Fruit fly (Drosophila melanogaster) whole organism, larva: Measurements from ENCODE around the gene ttm2.

Source experiments
- noc ChIP-seq: fragments of 200-800 bp; sonication (Bioruptor generic); optimal IDR thresholded peaks from 3 replicates; lab custom pipeline; 2019; ENCODE audit warnings: missing biosample characterization, mild to moderate bottlenecking, missing genetic modification characterization, moderate library complexity

ttm2 gene

dm6 chr3L:267083-267482 lies 7.9 kb upstream of the ttm2 start, which contains the start of gene miple1:
TSS of gene miple1 (plus strand) at chr3L:267299.
- TF ChIP-seq noc: no peak

- no peak for TF ChIP-seq noc
These were observed 7.3 kb upstream of the ttm2 start for dm6 chr3L:267618-268017.

dm6 chr3L:270760-271500 lies 4.0 kb upstream of the ttm2 start, which contains the start of gene miple2:
TSS of gene miple2 (plus strand) at chr3L:271200.
- peak; percentile 47 for TF ChIP-seq noc

dm6 chr3L:271501-272249 lies 3.3 kb upstream of the ttm2 start:
- no peak for TF ChIP-seq noc

- no peak for TF ChIP-seq noc
These were observed 1.7 kb upstream of the ttm2 start, which contains the start of gene CG32845 for dm6 chr3L:273291-273690. TSS of gene CG32845 (minus strand) at chr3L:273391.

dm6 chr3L:276736-277487 lies 2.0 kb downstream of the ttm2 start, which contains the start of gene RhoGEF3:
TSS of gene RhoGEF3 (plus strand) at chr3L:277437.
- TF ChIP-seq noc: no peak

dm6 chr3L:282276-282675 lies 7.3 kb downstream of the ttm2 start:
- no peak for TF ChIP-seq noc

- TF ChIP-seq noc: no peak
These were observed 9.3 kb downstream of the ttm2 start for dm6 chr3L:284253-284652.

dm6 chr3L:291583-292145 lies 16.7 kb downstream of the ttm2 start:
- TF ChIP-seq noc: no peak

dm6 chr3L:292146-292776 lies 17.3 kb downstream of the ttm2 start:
- TF ChIP-seq noc: no peak

dm6 chr3L:294841-295408 lies 20.0 kb downstream of the ttm2 start:
- no peak for TF ChIP-seq noc

dm6 chr3L:297240-297639 lies 22.3 kb downstream of the ttm2 start:
- no peak for TF ChIP-seq noc

dm6 chr3L:298459-298858 lies 23.5 kb downstream of the ttm2 start:
- TF ChIP-seq noc: no peak

- no peak for TF ChIP-seq noc
These were observed 25.1 kb downstream of the ttm2 start for dm6 chr3L:299952-300605.

dm6 chr3L:311607-312006 lies 36.7 kb downstream of the ttm2 start:
- TF ChIP-seq noc: no peak
